Fruit fly (Drosophila melanogaster) whole organism, embryonic: ENCODE data around the gene Mkk4.
A peak's percentile ranks its signal among the peaks of the same experiment; 100 is the strongest.

Experiments used
- ATbp ChIP-seq: fragments of 200-800 bp; sonication (Bioruptor generic); optimal IDR thresholded peaks from 2 replicates; lab custom pipeline; 2017; ENCODE audit warnings: missing biosample characterization, mild to moderate bottlenecking, missing genetic modification characterization, missing genetic modification reagents
- Awh ChIP-seq: fragments of 200-800 bp; sonication (Bioruptor generic); IDR thresholded peaks from 2 replicates; pipeline ENCODE4, ENCODE4 v1.3.6; 2022; ENCODE audit warnings: missing biosample characterization, missing genetic modification characterization
- CG11085 ChIP-seq: fragments of 200-800 bp; sonication (Bioruptor generic); IDR thresholded peaks from 2 replicates; pipeline ENCODE4 v1.3.6; 2022; ENCODE audit warnings: missing biosample characterization, missing genetic modification characterization
- CG11247 ChIP-seq: fragments of 200-800 bp; sonication (Bioruptor generic); IDR thresholded peaks from 2 replicates; pipeline ENCODE4 v1.3.6; 2022; ENCODE audit warnings: missing biosample characterization, missing genetic modification characterization
- CG12071 ChIP-seq: fragments of 200-800 bp; sonication (Bioruptor generic); optimal IDR thresholded peaks from 3 replicates; lab custom pipeline; 2018; ENCODE audit warnings: missing biosample characterization, mild to moderate bottlenecking, missing genetic modification characterization
- CG1233 ChIP-seq: fragments of 200-800 bp; sonication (Bioruptor generic); optimal IDR thresholded peaks from 4 replicates; lab custom pipeline; 2018; ENCODE audit warnings: missing biosample characterization, mild to moderate bottlenecking, missing genetic modification characterization
- CG12659 ChIP-seq: fragments of 200-800 bp; sonication (Bioruptor generic); optimal IDR thresholded peaks from 3 replicates; lab custom pipeline; 2017; ENCODE audit warnings: mild to moderate bottlenecking, missing biosample characterization, missing genetic modification reagents, missing genetic modification characterization
- CG12942 ChIP-seq: fragments of 200-800 bp; sonication (Bioruptor generic); optimal IDR thresholded peaks from 3 replicates; lab custom pipeline; 2016; ENCODE audit warnings: missing biosample characterization, missing genetic modification characterization
- CG15073 ChIP-seq: fragments of 200-800 bp; sonication (Bioruptor generic); optimal IDR thresholded peaks from 2 replicates; lab custom pipeline; 2016; ENCODE audit warnings: missing biosample characterization, missing genetic modification characterization
- CG1529 ChIP-seq: fragments of 200-800 bp; sonication (Bioruptor generic); optimal IDR thresholded peaks from 3 replicates; lab custom pipeline; 2018; ENCODE audit warnings: missing biosample characterization, missing genetic modification characterization
- CG1647 ChIP-seq: fragments of 200-800 bp; sonication (Bioruptor generic); optimal IDR thresholded peaks from 3 replicates; lab custom pipeline; 2016; ENCODE audit warnings: missing biosample characterization, missing genetic modification characterization
- CG16813 ChIP-seq: fragments of 200-800 bp; sonication (Bioruptor generic); IDR thresholded peaks from 3 replicates; pipeline ENCODE4 v1.3.6; 2022; ENCODE audit warnings: missing biosample characterization, missing genetic modification characterization; ENCODE audit not compliant: partially characterized antibody
- CG16815 ChIP-seq: fragments of 200-800 bp; sonication (Bioruptor generic); optimal IDR thresholded peaks from 3 replicates; lab custom pipeline; 2017; ENCODE audit warnings: missing biosample characterization, mild to moderate bottlenecking, missing genetic modification characterization
- CG18262 ChIP-seq: fragments of 200-800 bp; optimal IDR thresholded peaks from 3 replicates; lab custom pipeline; 2019; ENCODE audit warnings: missing biosample characterization, mild to moderate bottlenecking, missing genetic modification characterization, moderate library complexity
- CG1832 ChIP-seq: fragments of 200-800 bp; sonication (Bioruptor generic); optimal IDR thresholded peaks from 2 replicates; lab custom pipeline; 2017; ENCODE audit warnings: missing biosample characterization, mild to moderate bottlenecking, missing genetic modification characterization, inconsistent platforms
- CG3281 ChIP-seq: fragments of 200-800 bp; sonication (Bioruptor generic); optimal IDR thresholded peaks from 3 replicates; lab custom pipeline; 2017; ENCODE audit warnings: missing biosample characterization, mild to moderate bottlenecking, missing genetic modification characterization
- CG33557 ChIP-seq: fragments of 200-800 bp; sonication (Bioruptor generic); optimal IDR thresholded peaks from 2 replicates; lab custom pipeline; 2019; ENCODE audit warnings: missing biosample characterization, mild to moderate bottlenecking, missing genetic modification characterization, moderate library complexity
- CG4360 ChIP-seq: fragments of 200-800 bp; sonication (Bioruptor generic); IDR thresholded peaks from 2 replicates; pipeline ENCODE4 v1.3.6; 2022; ENCODE audit warnings: missing biosample characterization, missing genetic modification characterization
- CG5953 ChIP-seq: fragments of 200-800 bp; sonication (Bioruptor generic); IDR thresholded peaks from 2 replicates; pipeline ENCODE4 v1.3.6; 2022; ENCODE audit warnings: missing biosample characterization, missing genetic modification characterization
- CG6654 ChIP-seq: fragments of 200-800 bp; sonication (Bioruptor generic); optimal IDR thresholded peaks from 2 replicates; lab custom pipeline; 2017; ENCODE audit warnings: missing biosample characterization, mild to moderate bottlenecking, missing genetic modification characterization
- CG6813 ChIP-seq: fragments of 200-800 bp; sonication (Bioruptor generic); optimal IDR thresholded peaks from 2 replicates; lab custom pipeline; 2017; ENCODE audit warnings: missing biosample characterization, missing genetic modification characterization, mild to moderate bottlenecking, moderate library complexity, missing genetic modification reagents
- CG8924 ChIP-seq: fragments of 200-800 bp; optimal IDR thresholded peaks from 3 replicates; lab custom pipeline; 2019; ENCODE audit warnings: missing biosample characterization, mild to moderate bottlenecking, missing genetic modification characterization, moderate library complexity
- Elba2 ChIP-seq: fragments of 200-800 bp; sonication (Bioruptor generic); optimal IDR thresholded peaks from 3 replicates; lab custom pipeline; 2016; ENCODE audit warnings: missing biosample characterization, missing genetic modification characterization
- HLHmδ ChIP-seq: fragments of 200-800 bp; sonication (Bioruptor generic); optimal IDR thresholded peaks from 2 replicates; lab custom pipeline; 2018; ENCODE audit warnings: missing biosample characterization, mild to moderate bottlenecking, missing genetic modification characterization, moderate library complexity
- Hand ChIP-seq: fragments of 200-800 bp; sonication (Bioruptor generic); optimal IDR thresholded peaks from 2 replicates; lab custom pipeline; 2017; ENCODE audit warnings: mild to moderate bottlenecking, missing biosample characterization, missing genetic modification reagents, missing genetic modification characterization
- Mes4 ChIP-seq: fragments of 200-800 bp; sonication (Bioruptor generic); optimal IDR thresholded peaks from 2 replicates; lab custom pipeline; 2016; ENCODE audit warnings: missing biosample characterization, missing genetic modification characterization
- Myb ChIP-seq: fragments of 200-800 bp; sonication (Bioruptor generic); optimal IDR thresholded peaks from 2 replicates; lab custom pipeline; 2016; ENCODE audit warnings: missing biosample characterization, missing genetic modification characterization
- Neu2 ChIP-seq: fragments of 200-800 bp; sonication (Bioruptor generic); optimal IDR thresholded peaks from 3 replicates; lab custom pipeline; 2016; ENCODE audit warnings: missing biosample characterization, missing genetic modification characterization, borderline replicate concordance
- Oli ChIP-seq: fragments of 200-800 bp; sonication (Bioruptor generic); optimal IDR thresholded peaks from 2 replicates; lab custom pipeline; 2018; ENCODE audit warnings: missing biosample characterization, mild to moderate bottlenecking, missing genetic modification characterization, moderate library complexity
- Side ChIP-seq: fragments of 200-800 bp; sonication (Bioruptor generic); optimal IDR thresholded peaks from 2 replicates; lab custom pipeline; 2016; ENCODE audit warnings: missing biosample characterization, missing genetic modification characterization
- Stat92E ChIP-seq, 3 experiments: fragments of >200 bp in 2 of 3; fragments of 200-800 bp in 1 of 3; sonication (Bioruptor generic) in 1 of 3; optimal IDR thresholded peaks; 2 replicates each; lab custom pipeline; 2017 to 2019; ENCODE audit warnings: missing biosample characterization in 3 of 3, missing genetic modification characterization in 3 of 3, mild to moderate bottlenecking in 1 of 3, moderate library complexity in 1 of 3
- Usf ChIP-seq: fragments of 200-800 bp; sonication (Bioruptor generic); optimal IDR thresholded peaks from 2 replicates; lab custom pipeline; 2017; ENCODE audit warnings: missing genotype, missing biosample characterization, missing genetic modification characterization
- bsh ChIP-seq, 2 experiments: fragments of 200-800 bp; sonication (Bioruptor generic); optimal IDR thresholded peaks; 2 replicates each; lab custom pipeline; 2017 to 2018; ENCODE audit warnings: mild to moderate bottlenecking in 2 of 2, missing biosample characterization in 2 of 2, missing genetic modification characterization in 2 of 2, moderate library complexity in 1 of 2
- chif ChIP-seq, 2 experiments: fragments of 200-800 bp; sonication (Bioruptor generic); optimal IDR thresholded peaks; 3 replicates each; lab custom pipeline; 2016; ENCODE audit warnings: missing biosample characterization in 2 of 2, missing genetic modification characterization in 2 of 2
- chn ChIP-seq: fragments of 200-800 bp; sonication (Bioruptor generic); optimal IDR thresholded peaks from 2 replicates; lab custom pipeline; 2016; ENCODE audit warnings: missing biosample characterization, missing genetic modification characterization
- crc ChIP-seq: fragments of 200-800 bp; sonication (Bioruptor generic); optimal IDR thresholded peaks from 2 replicates; lab custom pipeline; 2016; ENCODE audit warnings: missing biosample characterization, missing genetic modification characterization
- dati ChIP-seq: fragments of 200-800 bp; sonication (Bioruptor generic); IDR thresholded peaks from 2 replicates; pipeline ENCODE4 v1.3.6; 2022; ENCODE audit warnings: missing biosample characterization, missing genetic modification characterization
- dimm ChIP-seq: fragments of 200-800 bp; sonication (Bioruptor generic); IDR thresholded peaks from 2 replicates; pipeline ENCODE4 v1.3.6; 2022; ENCODE audit warnings: missing biosample characterization, missing genetic modification characterization
- gcm ChIP-seq: fragments of 200-800 bp; sonication (Bioruptor generic); optimal IDR thresholded peaks from 2 replicates; lab custom pipeline; 2019; ENCODE audit warnings: missing biosample characterization, mild to moderate bottlenecking, missing genetic modification characterization, moderate library complexity
- her ChIP-seq: fragments of 200-800 bp; sonication (Bioruptor generic); optimal IDR thresholded peaks from 2 replicates; lab custom pipeline; 2016; ENCODE audit warnings: missing biosample characterization, missing genetic modification characterization
- kni ChIP-seq: fragments of 200-800 bp; sonication (Bioruptor generic); optimal IDR thresholded peaks from 3 replicates; lab custom pipeline; 2017; ENCODE audit warnings: mild to moderate bottlenecking, missing biosample characterization, missing genetic modification reagents, missing genetic modification characterization
- maf-S ChIP-seq: fragments of 200-800 bp; sonication (Bioruptor generic); optimal IDR thresholded peaks from 2 replicates; lab custom pipeline; 2016; ENCODE audit warnings: missing biosample characterization, missing genetic modification characterization
- pita ChIP-seq: fragments of 200-800 bp; sonication (Bioruptor generic); optimal IDR thresholded peaks from 2 replicates; lab custom pipeline; 2017; ENCODE audit warnings: missing biosample characterization, mild to moderate bottlenecking, missing genetic modification characterization
- pnt ChIP-seq: fragments of 200-800 bp; sonication (Bioruptor generic); optimal IDR thresholded peaks from 3 replicates; lab custom pipeline; 2016; ENCODE audit warnings: missing biosample characterization, missing genetic modification characterization
- run ChIP-seq: fragments of 200-800 bp; sonication (Bioruptor generic); optimal IDR thresholded peaks from 3 replicates; lab custom pipeline; 2018; ENCODE audit warnings: missing biosample characterization, mild to moderate bottlenecking, missing genetic modification characterization
- sqz ChIP-seq: fragments of 200-800 bp; sonication (Bioruptor generic); optimal IDR thresholded peaks from 3 replicates; lab custom pipeline; 2018; ENCODE audit warnings: missing biosample characterization, mild to moderate bottlenecking, missing genetic modification characterization
- ttk ChIP-seq: fragments of 200-800 bp; sonication (Bioruptor generic); IDR thresholded peaks from 2 replicates; pipeline ENCODE4 v2.1.2; 2022; ENCODE audit warnings: missing biosample characterization, missing genetic modification characterization
- tup ChIP-seq: fragments of 200-800 bp; sonication (Bioruptor generic); optimal IDR thresholded peaks from 2 replicates; lab custom pipeline; 2016; ENCODE audit warnings: missing biosample characterization, mild to moderate bottlenecking, missing genetic modification characterization, moderate library complexity
- usp ChIP-seq: fragments of >200 bp; optimal IDR thresholded peaks from 2 replicates; lab custom pipeline; 2017; ENCODE audit warnings: missing biosample characterization, missing genetic modification characterization

The Mkk4 gene

dm6 chr3R:8659907-8660660 lies 9.5 kb upstream of the Mkk4 start (continued):
- no peak for TF ChIP-seq Oli (tag; lab: Kevin White, UChicago)
- no peak for TF ChIP-seq CG11085 (GFP tag; lab: Robert Waterston, UW)
- TF ChIP-seq Neu2 (GFP tag; lab: Kevin White, UChicago), result no peak
- no peak for TF ChIP-seq CG16815 (GFP tag; lab: Kevin White, UChicago)
- no peak for TF ChIP-seq CG15073 (GFP tag; lab: Kevin White, UChicago)
- TF ChIP-seq usp, result no peak
- TF ChIP-seq kni (GFP tag; lab: Kevin White, UChicago), result no peak
- TF ChIP-seq CG12659 (GFP tag; lab: Kevin White, UChicago), result peak; percentile 84
- TF ChIP-seq CG6813 (GFP tag; lab: Kevin White, UChicago), result no peak
- TF ChIP-seq Mes4 (GFP tag; lab: Kevin White, UChicago), result peak; percentile 26
- TF ChIP-seq CG1233 (GFP tag; lab: Kevin White, UChicago), result peak; percentile 17
- peak; percentile 2 for TF ChIP-seq Elba2 (GFP tag; lab: Kevin White, UChicago)
- TF ChIP-seq CG5953 (GFP tag; lab: Robert Waterston, UW), result no peak
- TF ChIP-seq Hand (GFP tag; lab: Kevin White, UChicago), result no peak
- TF ChIP-seq Stat92E (GFP tag; optimal IDR thresholded peaks at IDR 0.05; lab: Kevin White, UChicago), result peak in 1 of 3 experiments; percentile 59
- peak; percentile 51 for TF ChIP-seq CG33557 (GFP tag; lab: Kevin White, UChicago)
- TF ChIP-seq Side, result peak; percentile 73
- TF ChIP-seq pnt (GFP tag; lab: Kevin White, UChicago), result no peak
- peak; percentile 19 for TF ChIP-seq Usf (GFP tag; lab: Kevin White, UChicago)
- TF ChIP-seq CG12942, result peak; percentile 30
- TF ChIP-seq dati (GFP tag; lab: Robert Waterston, UW), result no peak
- no peak for TF ChIP-seq tup (GFP tag; lab: Kevin White, UChicago)
- peak; percentile 87 for TF ChIP-seq sqz (GFP tag; lab: Kevin White, UChicago)
- peak; percentile 21 for TF ChIP-seq gcm (GFP tag; lab: Kevin White, UChicago)
- peak; percentile 35; the same call in 1 of the 2 replicates for TF ChIP-seq CG11247 (GFP tag; lab: Robert Waterston, UW)
- TF ChIP-seq ttk, result 0 out of 2 replicates have a peak, but pooled peaks have one; percentile 5
- peak; percentile 37 for TF ChIP-seq CG12071 (GFP tag; lab: Kevin White, UChicago)
- peak in 1 of 2 experiments; percentile 26 for TF ChIP-seq bsh (GFP tag; optimal IDR thresholded peaks at IDR 0.05; lab: Kevin White, UChicago)
- peak; percentile 27 for TF ChIP-seq HLHmδ
- no peak for TF ChIP-seq Awh
- TF ChIP-seq dimm (GFP tag; lab: Robert Waterston, UW), result no peak
- TF ChIP-seq Myb (GFP tag; lab: Kevin White, UChicago), result peak; percentile 93
- TF ChIP-seq CG18262 (tag; lab: Kevin White, UChicago), result peak; percentile 6
- TF ChIP-seq her, result peak; percentile 67
- TF ChIP-seq CG1529 (GFP tag; lab: Kevin White, UChicago), result no peak
- peak; percentile 27 for TF ChIP-seq CG1647 (GFP tag; lab: Kevin White, UChicago)
- TF ChIP-seq CG8924 (tag; lab: Kevin White, UChicago), result peak; percentile 48
- no peak for TF ChIP-seq ATbp
- TF ChIP-seq crc (GFP tag; lab: Kevin White, UChicago), result no peak
- TF ChIP-seq CG6654 (GFP tag; lab: Kevin White, UChicago), result no peak
- peak; percentile 41 for TF ChIP-seq run (tag; lab: Kevin White, UChicago)
- TF ChIP-seq CG16813, result peak; percentile 92
- peak; percentile 28; the same call in 1 of the 2 replicates for TF ChIP-seq CG4360 (GFP tag; lab: Robert Waterston, UW)
- no peak for TF ChIP-seq CG1832 (GFP tag; lab: Kevin White, UChicago)
- peak; percentile 40 for TF ChIP-seq maf-S (GFP tag; lab: Kevin White, UChicago)
- TF ChIP-seq CG3281 (GFP tag; lab: Kevin White, UChicago), result peak; percentile 40
- TF ChIP-seq pita (GFP tag; lab: Kevin White, UChicago), result peak; percentile 88
- no peak for TF ChIP-seq chn (GFP tag; lab: Kevin White, UChicago)
- TF ChIP-seq chif (GFP tag; optimal IDR thresholded peaks at IDR 0.05; lab: Kevin White, UChicago), result peak in 1 of 2 experiments; percentile 23
